Fruit fly (Drosophila melanogaster) whole organism, prepupa: ENCODE measurements around the gene Sarm.
A peak's percentile ranks its signal among the peaks of the same experiment; 100 is the strongest.

Experiments
- Blimp-1 ChIP-seq: fragments of 200-800 bp; sonication (Bioruptor generic); optimal IDR thresholded peaks from 3 replicates; lab custom pipeline; 2017; ENCODE audit warnings: missing biosample characterization, missing genetic modification characterization, mild to moderate bottlenecking, moderate library complexity, missing genetic modification reagents
- CG11294 ChIP-seq: fragments of 200-800 bp; sonication (Bioruptor generic); IDR thresholded peaks from 2 replicates; pipeline ENCODE4 v1.3.6; 2022; ENCODE audit warnings: missing biosample characterization, missing genetic modification characterization
- CG11762 ChIP-seq: fragments of 200-800 bp; sonication (Bioruptor generic); optimal IDR thresholded peaks from 3 replicates; lab custom pipeline; 2016; ENCODE audit warnings: missing biosample characterization, missing genetic modification characterization; ENCODE audit not compliant: insufficient read depth
- CG11902 ChIP-seq: fragments of 200-800 bp; sonication (Bioruptor generic); optimal IDR thresholded peaks from 3 replicates; lab custom pipeline; 2016; ENCODE audit warnings: missing biosample characterization, missing genetic modification characterization
- CG15336 ChIP-seq: fragments of 200-800 bp; sonication (Bioruptor generic); IDR thresholded peaks from 2 replicates; pipeline ENCODE4 v1.3.6; 2022; ENCODE audit warnings: missing biosample characterization, missing genetic modification characterization
- CG32006 ChIP-seq: fragments of 200-800 bp; sonication (Bioruptor generic); optimal IDR thresholded peaks from 3 replicates; lab custom pipeline; 2017; ENCODE audit warnings: missing biosample characterization, mild to moderate bottlenecking, missing genetic modification characterization
- CG3919 ChIP-seq: fragments of 200-800 bp; sonication (Bioruptor generic); optimal IDR thresholded peaks from 3 replicates; lab custom pipeline; 2016; ENCODE audit warnings: missing biosample characterization, missing genetic modification characterization
- CG6792 ChIP-seq: fragments of 200-800 bp; sonication (Bioruptor generic); optimal IDR thresholded peaks from 3 replicates; lab custom pipeline; 2016; ENCODE audit warnings: missing biosample characterization, missing genetic modification characterization
- CG6808 ChIP-seq: fragments of 200-800 bp; sonication (Bioruptor generic); optimal IDR thresholded peaks from 3 replicates; lab custom pipeline; 2017; ENCODE audit warnings: missing biosample characterization, missing genetic modification characterization, mild to moderate bottlenecking, moderate library complexity, missing genetic modification reagents
- CG8119 ChIP-seq: fragments of 200-800 bp; sonication (Bioruptor generic); IDR thresholded peaks from 3 replicates; pipeline ENCODE4 v1.3.6; 2022; ENCODE audit warnings: missing biosample characterization, missing genetic modification characterization
- CG8319 ChIP-seq: fragments of 200-800 bp; sonication (Bioruptor generic); optimal IDR thresholded peaks from 3 replicates; lab custom pipeline; 2016; ENCODE audit warnings: missing biosample characterization, missing genetic modification characterization
- CG8632 ChIP-seq: fragments of 200-800 bp; sonication (Bioruptor generic); optimal IDR thresholded peaks from 3 replicates; lab custom pipeline; 2016; ENCODE audit warnings: missing biosample characterization, missing genetic modification characterization
- CG9139 ChIP-seq: fragments of 200-800 bp; sonication (Bioruptor generic); optimal IDR thresholded peaks from 3 replicates; lab custom pipeline; 2017; ENCODE audit warnings: missing biosample characterization, mild to moderate bottlenecking, missing genetic modification characterization
- Eip75B ChIP-seq: fragments of 200-800 bp; sonication (Bioruptor generic); optimal IDR thresholded peaks from 3 replicates; lab custom pipeline; 2016; ENCODE audit warnings: missing biosample characterization, missing genetic modification characterization
- Eip78C ChIP-seq: fragments of 200-800 bp; sonication (Bioruptor generic); peaks from one replicate; lab custom pipeline; 2016; ENCODE audit warnings: missing biosample characterization, missing genetic modification characterization
- Ets21C ChIP-seq: fragments of 200-800 bp; sonication (Bioruptor generic); optimal IDR thresholded peaks from 3 replicates; lab custom pipeline; 2016; ENCODE audit warnings: missing biosample characterization, missing genetic modification characterization
- Gug ChIP-seq: fragments of 200-800 bp; sonication (Bioruptor generic); IDR thresholded peaks from 2 replicates; pipeline ENCODE4 v1.3.6; 2022; ENCODE audit warnings: missing biosample characterization, missing genetic modification characterization
- Hr39 ChIP-seq: fragments of 200-800 bp; sonication (Bioruptor generic); optimal IDR thresholded peaks from 2 replicates; lab custom pipeline; 2016; ENCODE audit warnings: missing biosample characterization, missing genetic modification characterization
- Lpt ChIP-seq: fragments of 200-800 bp; sonication (Bioruptor generic); optimal IDR thresholded peaks from 3 replicates; lab custom pipeline; 2016; ENCODE audit warnings: missing biosample characterization, missing genetic modification characterization
- Sox102F ChIP-seq: fragments of 200-800 bp; sonication (Bioruptor generic); optimal IDR thresholded peaks from 2 replicates; lab custom pipeline; 2016; ENCODE audit warnings: missing biosample characterization, mild to moderate bottlenecking, missing genetic modification characterization
- Sox14 ChIP-seq: fragments of 200-800 bp; sonication (Bioruptor generic); optimal IDR thresholded peaks from 3 replicates; lab custom pipeline; 2016; ENCODE audit warnings: missing biosample characterization, missing genetic modification characterization
- Sox15 ChIP-seq: fragments of 200-800 bp; sonication (Bioruptor generic); optimal IDR thresholded peaks from 3 replicates; lab custom pipeline; 2016; ENCODE audit warnings: missing biosample characterization, missing genetic modification characterization
- achi ChIP-seq: fragments of 200-800 bp; sonication (Bioruptor generic); optimal IDR thresholded peaks from 3 replicates; lab custom pipeline; 2016; ENCODE audit warnings: missing biosample characterization, missing genetic modification characterization
- dac ChIP-seq: fragments of 200-800 bp; sonication (Bioruptor generic); optimal IDR thresholded peaks from 2 replicates; lab custom pipeline; 2017; ENCODE audit warnings: missing biosample characterization, mild to moderate bottlenecking, missing genetic modification characterization
- dsx ChIP-seq: fragments of 200-800 bp; optimal IDR thresholded peaks from 3 replicates; lab custom pipeline; 2019; ENCODE audit warnings: missing biosample characterization, mild to moderate bottlenecking, missing genetic modification characterization, moderate library complexity; ENCODE audit not compliant: poor library complexity, severe bottlenecking
- esn ChIP-seq: fragments of 200-800 bp; sonication (Bioruptor generic); optimal IDR thresholded peaks from 2 replicates; lab custom pipeline; 2016; ENCODE audit warnings: missing biosample characterization, mild to moderate bottlenecking, missing genetic modification characterization, moderate library complexity
- fd59A ChIP-seq: fragments of 200-800 bp; sonication (Bioruptor generic); optimal IDR thresholded peaks from 2 replicates; lab custom pipeline; 2017; ENCODE audit warnings: missing biosample characterization, mild to moderate bottlenecking, missing genetic modification characterization, missing genetic modification reagents
- fkh ChIP-seq: fragments of 200-800 bp; sonication (Bioruptor generic); optimal IDR thresholded peaks from 3 replicates; lab custom pipeline; 2017; ENCODE audit warnings: missing biosample characterization, mild to moderate bottlenecking, missing genetic modification characterization, moderate library complexity
- lz ChIP-seq: fragments of 200-800 bp; sonication (Bioruptor generic); optimal IDR thresholded peaks from 3 replicates; lab custom pipeline; 2016; ENCODE audit warnings: missing biosample characterization, missing genetic modification characterization
- net ChIP-seq: fragments of 200-800 bp; sonication (Bioruptor generic); optimal IDR thresholded peaks from 3 replicates; lab custom pipeline; 2016; ENCODE audit warnings: missing biosample characterization, missing genetic modification characterization
- pdm3 ChIP-seq: fragments of 200-800 bp; sonication (Bioruptor generic); optimal IDR thresholded peaks from 3 replicates; lab custom pipeline; 2016; ENCODE audit warnings: missing biosample characterization, missing genetic modification characterization
- ss ChIP-seq, 2 experiments: fragments of 200-800 bp; sonication (Bioruptor generic); optimal IDR thresholded peaks; 2 replicates in 1 of 2; 3 replicates in 1 of 2; lab custom pipeline; 2017 to 2018; ENCODE audit warnings: mild to moderate bottlenecking in 2 of 2, missing biosample characterization in 2 of 2, missing genetic modification characterization in 2 of 2, moderate library complexity in 1 of 2
- svp ChIP-seq: fragments of 200-800 bp; sonication (Bioruptor generic); peaks from one replicate; lab custom pipeline; 2016; ENCODE audit warnings: missing biosample characterization, missing genetic modification characterization
- topi ChIP-seq: fragments of 200-800 bp; sonication (Bioruptor generic); optimal IDR thresholded peaks from 3 replicates; lab custom pipeline; 2016; ENCODE audit warnings: missing biosample characterization, missing genetic modification characterization
- vri ChIP-seq: fragments of 200-800 bp; sonication (Bioruptor generic); optimal IDR thresholded peaks from 3 replicates; lab custom pipeline; 2016; ENCODE audit warnings: missing biosample characterization, mild to moderate bottlenecking, missing genetic modification characterization

Gene Sarm

dm6 chr3L:8065575-8066410 is 2.1 kb downstream of the Sarm start (continued):
- TF ChIP-seq Hr39: no peak

dm6 chr3L:8067491-8067890 is 3.8 kb downstream of the Sarm start:
- no peak for TF ChIP-seq Ets21C (GFP tag; lab: Kevin White, UChicago)
- no peak for TF ChIP-seq fd59A
- TF ChIP-seq svp (GFP tag; lab: Kevin White, UChicago): peak; percentile 36
- peak; percentile 8 for TF ChIP-seq Eip75B
- TF ChIP-seq CG9139 (GFP tag; lab: Kevin White, UChicago): no peak
- TF ChIP-seq topi (GFP tag; lab: Kevin White, UChicago): no peak

dm6 chr3L:8068061-8068460 is 4.4 kb downstream of the Sarm start:
- no peak for TF ChIP-seq CG8119
- no peak for TF ChIP-seq Lpt
- no peak for TF ChIP-seq CG32006 (GFP tag; lab: Kevin White, UChicago)
- TF ChIP-seq esn (GFP tag; lab: Kevin White, UChicago): no peak
- no peak for TF ChIP-seq CG3919
- TF ChIP-seq Sox14 (GFP tag; lab: Kevin White, UChicago): no peak
- no peak for TF ChIP-seq net
- no peak for TF ChIP-seq CG11762 (GFP tag; lab: Kevin White, UChicago)
- TF ChIP-seq, all 60 proteins: peak for 0

- no peak for TF ChIP-seq Blimp-1 (GFP tag; lab: Kevin White, UChicago)
- no peak for TF ChIP-seq CG6792 (GFP tag; lab: Kevin White, UChicago)
Observed at dm6 chr3L:8069167-8069566, 5.5 kb downstream of the Sarm start, which contains the start of gene CG42590. TSS of gene CG42590 (minus strand) at chr3L:8069267.

- TF ChIP-seq CG8119 (no peak), fkh (GFP tag; lab: Kevin White, UChicago) (no peak), pdm3 (GFP tag; lab: Kevin White, UChicago) (no peak)
Observed at dm6 chr3L:8069860-8070259, 6.2 kb downstream of the Sarm start, which contains the start of gene CG42591. TSS of gene CG42591 (minus strand) at chr3L:8069960.

- TF ChIP-seq pdm3 (GFP tag; lab: Kevin White, UChicago) (no peak), CG3919 (no peak), net (no peak), lz (no peak), CG9139 (GFP tag; lab: Kevin White, UChicago) (no peak), CG8119 (no peak), vri (GFP tag; lab: Kevin White, UChicago) (peak; percentile 50), Gug (no peak)
- TF ChIP-seq, all 60 proteins: peak for 1
Observed at dm6 chr3L:8071192-8071591, 7.5 kb downstream of the Sarm start.

dm6 chr3L:8071693-8072260 is 8.1 kb downstream of the Sarm start:
- TF ChIP-seq Sox102F (GFP tag; lab: Kevin White, UChicago) (no peak), Ets21C (GFP tag; lab: Kevin White, UChicago) (no peak), Blimp-1 (GFP tag; lab: Kevin White, UChicago) (no peak), CG15336 (GFP tag; lab: Robert Waterston, UW) (peak; percentile 17; the same call in 1 of the 2 replicates), Eip78C (GFP tag; lab: Kevin White, UChicago) (peak; percentile 3), Lpt (no peak), svp (GFP tag; lab: Kevin White, UChicago) (peak; percentile 97)

- no peak for TF ChIP-seq dac (GFP tag; lab: Kevin White, UChicago)
- TF ChIP-seq ss (GFP tag; optimal IDR thresholded peaks at IDR 0.05; lab: Kevin White, UChicago): no peak
- TF ChIP-seq svp (GFP tag; lab: Kevin White, UChicago): peak; percentile 82
- peak; percentile 60 for TF ChIP-seq CG11762 (GFP tag; lab: Kevin White, UChicago)
- peak; percentile 91 for TF ChIP-seq Eip78C (GFP tag; lab: Kevin White, UChicago)
- no peak for TF ChIP-seq CG6808 (GFP tag; lab: Kevin White, UChicago)
- no peak for TF ChIP-seq CG8632 (GFP tag; lab: Kevin White, UChicago)
- TF ChIP-seq CG8319: peak; percentile 59
- TF ChIP-seq CG11294 (GFP tag; lab: Robert Waterston, UW): no peak; the same call in 1 of the 2 replicates
- TF ChIP-seq topi (GFP tag; lab: Kevin White, UChicago): peak; percentile 78
- peak; percentile 44 for TF ChIP-seq lz
- TF ChIP-seq CG11902 (GFP tag; lab: Kevin White, UChicago): peak; percentile 33
- no peak for TF ChIP-seq Sox15
- peak; percentile 48; the same call in 1 of the 2 replicates for TF ChIP-seq Gug
- peak; percentile 52 for TF ChIP-seq dsx (GFP tag; lab: Kevin White, UChicago)
- peak; percentile 52 for TF ChIP-seq achi (GFP tag; lab: Kevin White, UChicago)
Observed at dm6 chr3L:8072720-8073119, 9.0 kb downstream of the Sarm start.
